Worm (Caenorhabditis elegans): ENCODE results near the gene rbr-2.

ce11 chrIV:10887285-10887684, 32.6 kb upstream of the rbr-2 start, which contains the start of gene F13E9.16:
- no peak for TF ChIP-seq pha-4 (GFP tag; IDR thresholded peaks at IDR 0.05)
- no peak for TF ChIP-seq pha-4 (tag; optimal IDR thresholded peaks at IDR 0.05)
- no peak for TF ChIP-seq lsy-2 (tag; optimal IDR thresholded peaks at IDR 0.05)
- no peak for TF ChIP-seq F49E8.2 (tag; optimal IDR thresholded peaks at IDR 0.05; ENCODE audit: borderline replicate concordance)
- no peak for TF ChIP-seq Y48G9A.11 (GFP tag; IDR thresholded peaks at IDR 0.05)

All from whole organism, L4 larva.